Worm (Caenorhabditis elegans): ENCODE measurements around the gene Y48G9A.6.

- TF ChIP-seq nhr-11 (tag; optimal IDR thresholded peaks at IDR 0.05) = no peak
- no peak for TF ChIP-seq lin-11 (tag; optimal IDR thresholded peaks at IDR 0.05)
- no peak for TF ChIP-seq nhr-232 (tag; optimal IDR thresholded peaks at IDR 0.05)
- no peak for TF ChIP-seq unc-3 (GFP tag; conservative IDR thresholded peaks at IDR 0.05)
- TF ChIP-seq unc-3 (tag; optimal IDR thresholded peaks at IDR 0.05) = no peak
Measured at ce11 chrIII:2101310-2101709, 16.3 kb upstream of the Y48G9A.6 start.

Measured in whole organism, late embryonic.